Fruit fly (Drosophila melanogaster) whole organism, embryonic: ENCODE results near the gene Frmd5.
A peak's percentile ranks its signal among the peaks of the same experiment; 100 is the strongest.

Experiments
- Blimp-1 ChIP-seq: fragments of 200-800 bp; sonication (Bioruptor generic); optimal IDR thresholded peaks from 3 replicates; lab custom pipeline; 2018; ENCODE audit warnings: missing biosample characterization, missing genetic modification characterization, mild to moderate bottlenecking, moderate library complexity, missing genetic modification reagents
- CG12219 ChIP-seq: fragments of 200-800 bp; sonication (Bioruptor generic); optimal IDR thresholded peaks from 3 replicates; lab custom pipeline; 2018; ENCODE audit warnings: missing biosample characterization, mild to moderate bottlenecking, missing genetic modification characterization
- CG12942 ChIP-seq: fragments of 200-800 bp; sonication (Bioruptor generic); optimal IDR thresholded peaks from 3 replicates; lab custom pipeline; 2016; ENCODE audit warnings: missing biosample characterization, missing genetic modification characterization
- CG13287 ChIP-seq: fragments of 200-800 bp; sonication (Bioruptor generic); IDR thresholded peaks from 2 replicates; pipeline ENCODE4 v1.3.6; 2022; ENCODE audit warnings: missing biosample characterization, missing genetic modification characterization; ENCODE audit not compliant: partially characterized antibody
- CG15269 ChIP-seq: fragments of 200-800 bp; sonication (Bioruptor generic); optimal IDR thresholded peaks from 2 replicates; lab custom pipeline; 2018; ENCODE audit warnings: missing biosample characterization, mild to moderate bottlenecking, missing genetic modification characterization, moderate library complexity
- CG17359 ChIP-seq: fragments of 200-800 bp; sonication (Bioruptor generic); optimal IDR thresholded peaks from 3 replicates; lab custom pipeline; 2018; ENCODE audit warnings: missing biosample characterization, mild to moderate bottlenecking, missing genetic modification characterization, moderate library complexity
- CG17829 ChIP-seq: fragments of 200-800 bp; optimal IDR thresholded peaks from 2 replicates; lab custom pipeline; 2019; ENCODE audit warnings: missing biosample characterization, mild to moderate bottlenecking, missing genetic modification characterization, moderate library complexity
- CG17912 ChIP-seq: fragments of 200-800 bp; sonication (Bioruptor generic); optimal IDR thresholded peaks from 2 replicates; lab custom pipeline; 2018; ENCODE audit warnings: missing biosample characterization, mild to moderate bottlenecking, missing genetic modification characterization
- CG18262 ChIP-seq: fragments of 200-800 bp; optimal IDR thresholded peaks from 3 replicates; lab custom pipeline; 2019; ENCODE audit warnings: missing biosample characterization, mild to moderate bottlenecking, missing genetic modification characterization, moderate library complexity
- CG2202 ChIP-seq: fragments of 200-800 bp; sonication (Bioruptor generic); optimal IDR thresholded peaks from 2 replicates; lab custom pipeline; 2018; ENCODE audit warnings: missing biosample characterization, mild to moderate bottlenecking, missing genetic modification characterization
- CG3407 ChIP-seq: fragments of 200-800 bp; sonication (Bioruptor generic); optimal IDR thresholded peaks from 2 replicates; lab custom pipeline; 2018; ENCODE audit warnings: missing biosample characterization, mild to moderate bottlenecking, missing genetic modification characterization
- CG6254 ChIP-seq: fragments of 200-800 bp; sonication (Bioruptor generic); optimal IDR thresholded peaks from 3 replicates; lab custom pipeline; 2017; ENCODE audit warnings: mild to moderate bottlenecking, missing biosample characterization, missing genetic modification reagents, missing genetic modification characterization
- CG7372 ChIP-seq: fragments of 200-800 bp; sonication (Bioruptor generic); IDR thresholded peaks from 2 replicates; pipeline ENCODE4 v1.3.6; 2022; ENCODE audit warnings: missing biosample characterization, missing genetic modification characterization
- CG7928 ChIP-seq: fragments of 200-800 bp; sonication (Bioruptor generic); optimal IDR thresholded peaks from 2 replicates; lab custom pipeline; 2017; ENCODE audit warnings: missing biosample characterization, mild to moderate bottlenecking, missing genetic modification characterization
- CG8089 ChIP-seq: fragments of 200-800 bp; sonication (Bioruptor generic); optimal IDR thresholded peaks from 3 replicates; lab custom pipeline; 2016; ENCODE audit warnings: missing biosample characterization, missing genetic modification characterization
- CG9817 ChIP-seq: fragments of 200-800 bp; sonication (Bioruptor generic); optimal IDR thresholded peaks from 2 replicates; lab custom pipeline; 2018; ENCODE audit warnings: missing biosample characterization, mild to moderate bottlenecking, missing genetic modification characterization, moderate library complexity
- Camta ChIP-seq: fragments of 200-800 bp; sonication (Bioruptor generic); optimal IDR thresholded peaks from 2 replicates; lab custom pipeline; 2016; ENCODE audit warnings: missing biosample characterization, missing genetic modification characterization
- Eip74EF ChIP-seq, 2 experiments: fragments of 200-800 bp in 1 of 2; fragments of >200 bp in 1 of 2; sonication (Bioruptor generic) in 1 of 2; optimal IDR thresholded peaks; 2 replicates each; lab custom pipeline; 2017 to 2019; ENCODE audit warnings: missing biosample characterization in 2 of 2, missing genetic modification characterization in 2 of 2, mild to moderate bottlenecking in 1 of 2, moderate library complexity in 1 of 2
- HLH3B ChIP-seq: fragments of 200-800 bp; sonication (Bioruptor generic); IDR thresholded peaks from 2 replicates; pipeline ENCODE4 v1.3.6; 2022; ENCODE audit warnings: missing biosample characterization, missing genetic modification characterization
- HLH4C ChIP-seq: fragments of 200-800 bp; sonication (Bioruptor generic); IDR thresholded peaks from 3 replicates; pipeline ENCODE4 v1.3.6; 2022; ENCODE audit warnings: missing biosample characterization, missing genetic modification characterization; ENCODE audit not compliant: partially characterized antibody
- HmgD ChIP-seq: fragments of 200-800 bp; sonication (Bioruptor generic); optimal IDR thresholded peaks from 3 replicates; lab custom pipeline; 2016; ENCODE audit warnings: missing biosample characterization, missing genetic modification characterization
- Hmx ChIP-seq: fragments of 200-800 bp; sonication (Bioruptor generic); optimal IDR thresholded peaks from 2 replicates; lab custom pipeline; 2016; ENCODE audit warnings: missing biosample characterization, missing genetic modification characterization
- NFAT ChIP-seq: fragments of 200-800 bp; sonication (Bioruptor generic); IDR thresholded peaks from 2 replicates; pipeline ENCODE4 v1.3.6; 2022; ENCODE audit warnings: missing biosample characterization, missing genetic modification characterization
- Nf-YB ChIP-seq: fragments of 200-800 bp; sonication (Bioruptor generic); optimal IDR thresholded peaks from 3 replicates; lab custom pipeline; 2019; ENCODE audit warnings: missing biosample characterization, mild to moderate bottlenecking, missing genetic modification characterization, moderate library complexity
- Sry-β ChIP-seq: fragments of 200-800 bp; sonication (Bioruptor generic); optimal IDR thresholded peaks from 2 replicates; lab custom pipeline; 2018; ENCODE audit warnings: missing biosample characterization, mild to moderate bottlenecking, missing genetic modification characterization, moderate library complexity
- Ssrp ChIP-seq: fragments of 200-800 bp; sonication (Bioruptor generic); optimal IDR thresholded peaks from 2 replicates; lab custom pipeline; 2018; ENCODE audit warnings: missing biosample characterization, mild to moderate bottlenecking, missing genetic modification characterization, moderate library complexity
- Xbp1 ChIP-seq: fragments of 200-800 bp; sonication (Bioruptor generic); optimal IDR thresholded peaks from 3 replicates; lab custom pipeline; 2016; ENCODE audit warnings: missing biosample characterization, mild to moderate bottlenecking, missing genetic modification characterization
- YL-1 ChIP-seq: fragments of 200-800 bp; sonication (Bioruptor generic); optimal IDR thresholded peaks from 3 replicates; lab custom pipeline; 2017; ENCODE audit warnings: missing biosample characterization, mild to moderate bottlenecking, missing genetic modification characterization
- ash1 ChIP-seq: fragments of 200-800 bp; sonication (Bioruptor generic); optimal IDR thresholded peaks from 2 replicates; lab custom pipeline; 2018; ENCODE audit warnings: missing biosample characterization, mild to moderate bottlenecking, missing genetic modification characterization
- bsh ChIP-seq, 2 experiments: fragments of 200-800 bp; sonication (Bioruptor generic); optimal IDR thresholded peaks; 2 replicates each; lab custom pipeline; 2017 to 2018; ENCODE audit warnings: mild to moderate bottlenecking in 2 of 2, missing biosample characterization in 2 of 2, missing genetic modification characterization in 2 of 2, moderate library complexity in 1 of 2
- cato ChIP-seq: fragments of 200-800 bp; sonication (Bioruptor generic); optimal IDR thresholded peaks from 2 replicates; lab custom pipeline; 2016; ENCODE audit warnings: missing biosample characterization, missing genetic modification characterization, borderline replicate concordance
- caup ChIP-seq: fragments of 200-800 bp; sonication (Bioruptor generic); optimal IDR thresholded peaks from 3 replicates; lab custom pipeline; 2017; ENCODE audit warnings: missing biosample characterization, mild to moderate bottlenecking, missing genetic modification characterization, moderate library complexity; ENCODE audit not compliant: severe bottlenecking
- cwo ChIP-seq: fragments of 200-800 bp; sonication (Bioruptor generic); optimal IDR thresholded peaks from 3 replicates; lab custom pipeline; 2017; ENCODE audit warnings: missing biosample characterization, missing genetic modification characterization, mild to moderate bottlenecking, moderate library complexity, missing genetic modification reagents
- esg ChIP-seq: fragments of 200-800 bp; sonication (Bioruptor generic); conservative IDR thresholded peaks from 2 replicates; pipeline ENCODE4 v1.3.6; 2022; ENCODE audit warnings: missing biosample characterization, missing genetic modification characterization
- gem ChIP-seq: fragments of 200-800 bp; sonication (Bioruptor generic); optimal IDR thresholded peaks from 2 replicates; lab custom pipeline; 2019; ENCODE audit warnings: missing biosample characterization, mild to moderate bottlenecking, missing genetic modification characterization, moderate library complexity
- gro ChIP-seq: fragments of 200-800 bp; sonication (Bioruptor generic); optimal IDR thresholded peaks from 2 replicates; lab custom pipeline; 2016; ENCODE audit warnings: missing biosample characterization, missing genetic modification characterization
- her ChIP-seq: fragments of 200-800 bp; sonication (Bioruptor generic); optimal IDR thresholded peaks from 2 replicates; lab custom pipeline; 2016; ENCODE audit warnings: missing biosample characterization, missing genetic modification characterization
- lilli ChIP-seq: fragments of 200-800 bp; sonication (Bioruptor generic); optimal IDR thresholded peaks from 3 replicates; lab custom pipeline; 2016; ENCODE audit warnings: missing biosample characterization, missing genetic modification characterization
- lola ChIP-seq, 3 experiments: fragments of >200 bp in 2 of 3; fragments of 200-800 bp in 1 of 3; sonication (Bioruptor generic) in 1 of 3; optimal IDR thresholded peaks; 2 replicates each; lab custom pipeline; 2017 to 2019; ENCODE audit warnings: missing biosample characterization in 3 of 3, missing genetic modification characterization in 3 of 3, mild to moderate bottlenecking in 1 of 3, moderate library complexity in 1 of 3
- nerfin-2 ChIP-seq: fragments of 200-800 bp; sonication (Bioruptor generic); IDR thresholded peaks from 2 replicates; pipeline ENCODE4 v1.3.6; 2022; ENCODE audit warnings: missing biosample characterization, missing genetic modification characterization; ENCODE audit not compliant: partially characterized antibody
- nmo ChIP-seq: fragments of 200-800 bp; sonication (Bioruptor generic); optimal IDR thresholded peaks from 2 replicates; lab custom pipeline; 2018; ENCODE audit warnings: missing biosample characterization, mild to moderate bottlenecking, missing genetic modification characterization, moderate library complexity
- odd ChIP-seq: fragments of 200-800 bp; sonication (Bioruptor generic); optimal IDR thresholded peaks from 2 replicates; lab custom pipeline; 2017; ENCODE audit warnings: missing biosample characterization, mild to moderate bottlenecking, missing genetic modification characterization
- psq ChIP-seq: fragments of 200-800 bp; sonication (Bioruptor generic); optimal IDR thresholded peaks from 2 replicates; lab custom pipeline; 2017; ENCODE audit warnings: missing biosample characterization, missing genetic modification characterization
- row ChIP-seq: fragments of 200-800 bp; sonication (Bioruptor generic); IDR thresholded peaks from 3 replicates; pipeline ENCODE4 v1.3.6; 2022; ENCODE audit warnings: missing biosample characterization, missing genetic modification characterization
- vvl ChIP-seq: fragments of 200-800 bp; sonication (Bioruptor generic); IDR thresholded peaks from 2 replicates; pipeline ENCODE4 v1.3.6; 2022; ENCODE audit warnings: missing biosample characterization, missing genetic modification characterization
- zen2 ChIP-seq: fragments of 200-800 bp; sonication (Bioruptor generic); IDR thresholded peaks from 3 replicates; pipeline ENCODE4 v1.3.6; 2022; ENCODE audit warnings: missing biosample characterization, missing genetic modification characterization; ENCODE audit not compliant: partially characterized antibody
- zfh1 ChIP-seq: fragments of 200-800 bp; sonication (Bioruptor generic); IDR thresholded peaks from 3 replicates; pipeline ENCODE4 v1.3.6; 2022; ENCODE audit warnings: missing biosample characterization, missing genetic modification characterization

Gene Frmd5

dm6 chr2L:10299077-10299809, 45.0 kb upstream of the Frmd5 start (continued):
- TF ChIP-seq CG15269, result peak; percentile 47
- TF ChIP-seq Xbp1 (GFP tag; lab: Kevin White, UChicago), result peak; percentile 16
- peak; percentile 17 for TF ChIP-seq CG12219
- peak; percentile 62 for TF ChIP-seq gem (tag; lab: Kevin White, UChicago)
- no peak for TF ChIP-seq CG17912 (GFP tag; lab: Kevin White, UChicago)
- TF ChIP-seq NFAT (GFP tag; lab: Robert Waterston, UW), result no peak
- TF ChIP-seq nmo (GFP tag; lab: Kevin White, UChicago), result peak; percentile 30
- no peak for TF ChIP-seq psq (GFP tag; lab: Kevin White, UChicago)
- no peak for TF ChIP-seq CG3407 (GFP tag; lab: Kevin White, UChicago)
- TF ChIP-seq vvl (GFP tag; lab: Robert Waterston, UW), result peak; percentile 17; the same call in 1 of the 2 replicates
- peak in 1 of 2 experiments; percentile 25 for TF ChIP-seq bsh (GFP tag; optimal IDR thresholded peaks at IDR 0.05; lab: Kevin White, UChicago)
- peak; percentile 0 for TF ChIP-seq CG18262
- TF ChIP-seq cato (GFP tag; lab: Kevin White, UChicago), result no peak
- TF ChIP-seq CG8089 (GFP tag; lab: Kevin White, UChicago), result no peak
- TF ChIP-seq CG13287 (GFP tag; lab: Robert Waterston, UW), result 0 out of 2 replicates have a peak, but pooled peaks have one; percentile 50
- TF ChIP-seq ash1 (GFP tag; lab: Kevin White, UChicago), result no peak
- peak; percentile 16 for TF ChIP-seq CG17359 (tag; lab: Kevin White, UChicago)
- TF ChIP-seq Sry-β (GFP tag; lab: Kevin White, UChicago), result no peak
- no peak for TF ChIP-seq zfh1
- TF ChIP-seq esg, result no peak
- TF ChIP-seq Ssrp, result peak; percentile 17
- TF ChIP-seq CG7928 (GFP tag; lab: Kevin White, UChicago), result no peak
- TF ChIP-seq row (GFP tag; lab: Robert Waterston, UW), result peak; percentile 47; the same call in 2 of the 3 replicates

dm6 chr2L:10299810-10300147, 44.5 kb upstream of the Frmd5 start, which contains the start of gene CYLD:
CYLD (minus strand) TSS chr2L:10299847.
- peak; percentile 60 for TF ChIP-seq CG12942
- peak; percentile 70 for TF ChIP-seq cwo
- TF ChIP-seq lola (GFP tag; optimal IDR thresholded peaks at IDR 0.05; lab: Kevin White, UChicago), result peak in 1 of 3 experiments; percentile 56
- peak; percentile 19 for TF ChIP-seq cato (GFP tag; lab: Kevin White, UChicago)
- TF ChIP-seq her (GFP tag; lab: Kevin White, UChicago), result no peak
- TF ChIP-seq Hmx (GFP tag; lab: Kevin White, UChicago), result peak; percentile 32
- TF ChIP-seq NFAT (GFP tag; lab: Robert Waterston, UW), result no peak
- TF ChIP-seq CG2202 (tag; lab: Kevin White, UChicago), result peak; percentile 46
- TF ChIP-seq caup (GFP tag; lab: Kevin White, UChicago), result no peak
- peak in 1 of 2 experiments; percentile 64 for TF ChIP-seq Eip74EF (GFP tag; optimal IDR thresholded peaks at IDR 0.05; lab: Kevin White, UChicago)
- TF ChIP-seq Camta, result peak; percentile 5
- TF ChIP-seq nerfin-2 (GFP tag; lab: Robert Waterston, UW), result no peak
- no peak for TF ChIP-seq HmgD (GFP tag; lab: Kevin White, UChicago)
- TF ChIP-seq CG6254 (GFP tag; lab: Kevin White, UChicago), result peak; percentile 21
- peak; percentile 78 for TF ChIP-seq Blimp-1
- no peak for TF ChIP-seq CG9817
- TF ChIP-seq gro (GFP tag; lab: Kevin White, UChicago), result no peak
- TF ChIP-seq odd (GFP tag; lab: Kevin White, UChicago), result peak; percentile 70
- peak; percentile 77 for TF ChIP-seq CG17359 (tag; lab: Kevin White, UChicago)
- TF ChIP-seq HLH4C (GFP tag; lab: Robert Waterston, UW), result no peak; the same call in 1 of the 3 replicates
- peak; percentile 44; the same call in 1 of the 2 replicates for TF ChIP-seq HLH3B (GFP tag; lab: Robert Waterston, UW)
- TF ChIP-seq lilli, result peak; percentile 53
- no peak for TF ChIP-seq YL-1 (GFP tag; lab: Kevin White, UChicago)
- peak; percentile 66 for TF ChIP-seq Nf-YB (GFP tag; lab: Kevin White, UChicago)
- TF ChIP-seq CG7372 (GFP tag; lab: Robert Waterston, UW), result no peak
- TF ChIP-seq zen2 (GFP tag; lab: Robert Waterston, UW), result no peak
- TF ChIP-seq CG17829 (tag; lab: Kevin White, UChicago), result peak; percentile 85
